Worm (Caenorhabditis elegans) whole organism, L1 larva: ENCODE results near the gene srx-29.

Experiments
- aha-1 ChIP-seq: fragments of 150-350 bp; optimal IDR thresholded peaks from 2 replicates; lab custom pipeline; 2014; ENCODE audit warnings: missing biosample characterization, missing genetic modification characterization
- ama-1 ChIP-seq: fragments of 150-350 bp; optimal IDR thresholded peaks from 2 replicates; lab custom pipeline; 2014
- ceh-82 ChIP-seq, 3 experiments: fragments of 150-350 bp in 1 of 3; sonication (generic microtip) in 2 of 3; optimal IDR thresholded peaks; 2 replicates each; lab custom pipeline; 2014 to 2017; ENCODE audit warnings: missing biosample characterization in 3 of 3, missing genetic modification characterization in 3 of 3
- ces-1 ChIP-seq: fragments of 150-350 bp; optimal IDR thresholded peaks from 2 replicates; lab custom pipeline; 2014; ENCODE audit warnings: missing biosample characterization, missing genetic modification reagents, missing genetic modification characterization
- dpl-1 ChIP-seq, 3 experiments: fragments of 150-350 bp in 2 of 3; sonication (generic microtip) in 1 of 3; optimal IDR thresholded peaks; 2 replicates each; lab custom pipeline; 2014 to 2017; ENCODE audit warnings: missing biosample characterization in 3 of 3, missing genetic modification characterization in 3 of 3, missing genetic modification reagents in 3 of 3
- ets-5 ChIP-seq: fragments of 200-800 bp; sonication (Bioruptor generic); IDR thresholded peaks from 2 replicates; pipeline ENCODE4 v1.3.6; 2022; ENCODE audit warnings: missing genetic modification characterization, missing compliant biosample characterization
- lir-3 ChIP-seq: sonication (generic microtip); optimal IDR thresholded peaks from 2 replicates; lab custom pipeline; 2016; ENCODE audit warnings: mild to moderate bottlenecking, missing genetic modification characterization, moderate library complexity, missing compliant biosample characterization; ENCODE audit not compliant: poor library complexity
- lsy-2 ChIP-seq, 2 experiments: fragments of 150-350 bp; optimal IDR thresholded peaks; 2 replicates each; lab custom pipeline; 2014; ENCODE audit warnings: missing biosample characterization in 2 of 2, missing genetic modification characterization in 2 of 2
- mep-1 ChIP-seq: fragments of 150-350 bp; optimal IDR thresholded peaks from 2 replicates; lab custom pipeline; 2014; ENCODE audit warnings: missing biosample characterization, missing genetic modification characterization
- nhr-12 ChIP-seq: sonication (generic microtip); optimal IDR thresholded peaks from 2 replicates; lab custom pipeline; 2017; ENCODE audit warnings: missing biosample characterization, missing genetic modification characterization
- nhr-19 ChIP-seq: fragments of 200-800 bp; sonication (Bioruptor generic); conservative IDR thresholded peaks from 2 replicates; pipeline ENCODE4 v1.3.6; 2022; ENCODE audit warnings: missing genetic modification characterization, missing compliant biosample characterization
- sup-37 ChIP-seq: fragments of 200-800 bp; sonication (Bioruptor generic); optimal IDR thresholded peaks from 2 replicates; lab custom pipeline; 2018; ENCODE audit warnings: mild to moderate bottlenecking, missing genetic modification characterization, missing compliant biosample characterization
- tlp-1 ChIP-seq: fragments of 150-350 bp; optimal IDR thresholded peaks from 2 replicates; lab custom pipeline; 2014; ENCODE audit warnings: missing biosample characterization, missing genetic modification characterization

- TF ChIP-seq tlp-1 (tag; lab: Kevin White, UChicago): no peak
- TF ChIP-seq aha-1 (tag; lab: Kevin White, UChicago): no peak
- no peak for TF ChIP-seq nhr-19 (GFP tag; lab: Robert Waterston, UW)
- TF ChIP-seq ces-1 (GFP tag; lab: Kevin White, UChicago): no peak
- no peak for TF ChIP-seq ets-5
- no peak for TF ChIP-seq ama-1 (lab: Kevin White, UChicago)
- no peak for TF ChIP-seq dpl-1 (GFP tag; optimal IDR thresholded peaks at IDR 0.05; lab: Kevin White, UChicago)
- no peak for TF ChIP-seq mep-1 (tag; lab: Kevin White, UChicago)
- no peak for TF ChIP-seq ceh-82 (tag; optimal IDR thresholded peaks at IDR 0.05; lab: Kevin White, UChicago)
- no peak for TF ChIP-seq lir-3 (tag; lab: Kevin White, UChicago)
- no peak for TF ChIP-seq sup-37
- TF ChIP-seq nhr-12: no peak
- no peak for TF ChIP-seq lsy-2 (tag; optimal IDR thresholded peaks at IDR 0.05; lab: Kevin White, UChicago)
Observed at ce11 chrV:15735720-15736119, 37.7 kb upstream of the srx-29 start, which contains the start of gene str-27.
